Fruit fly (Drosophila melanogaster) whole organism, wandering third instar larva: ENCODE results near the gene CG13280.

ENCODE experiments used
- CG32264 ChIP-seq: fragments of 200-800 bp; sonication (Bioruptor generic); optimal IDR thresholded peaks from 2 replicates; lab custom pipeline; 2016; ENCODE audit warnings: missing biosample characterization, missing genetic modification characterization
- CG9705 ChIP-seq: fragments of 200-800 bp; sonication (Bioruptor generic); optimal IDR thresholded peaks from 2 replicates; lab custom pipeline; 2018; ENCODE audit warnings: missing biosample characterization, mild to moderate bottlenecking, missing genetic modification characterization
- HLH106 ChIP-seq: fragments of 200-800 bp; optimal IDR thresholded peaks from 3 replicates; lab custom pipeline; 2019; ENCODE audit warnings: missing biosample characterization, mild to moderate bottlenecking, missing genetic modification characterization, moderate library complexity
- Myc ChIP-seq: fragments of >200 bp; optimal IDR thresholded peaks from 2 replicates; lab custom pipeline; 2017
- N ChIP-seq: fragments of >200 bp; optimal IDR thresholded peaks from 2 replicates; lab custom pipeline; 2018; ENCODE audit warnings: missing biosample characterization, missing external identifiers, missing genetic modification characterization
- OdsH ChIP-seq: fragments of 200-800 bp; sonication (Bioruptor generic); optimal IDR thresholded peaks from 2 replicates; lab custom pipeline; 2016; ENCODE audit warnings: missing biosample characterization, mild to moderate bottlenecking, missing genetic modification characterization
- Sp1 ChIP-seq: fragments of 200-800 bp; sonication (Bioruptor generic); optimal IDR thresholded peaks from 3 replicates; lab custom pipeline; 2019; ENCODE audit warnings: missing biosample characterization, mild to moderate bottlenecking, missing genetic modification characterization, moderate library complexity
- fru ChIP-seq: fragments of 200-800 bp; sonication (Bioruptor generic); optimal IDR thresholded peaks from 3 replicates; lab custom pipeline; 2016; ENCODE audit warnings: missing biosample characterization, mild to moderate bottlenecking, missing genetic modification characterization
- lola ChIP-seq: fragments of >200 bp; optimal IDR thresholded peaks from 2 replicates; lab custom pipeline; 2017; ENCODE audit warnings: missing biosample characterization, missing genetic modification characterization
- psq ChIP-seq: fragments of 200-800 bp; sonication (Bioruptor generic); optimal IDR thresholded peaks from 3 replicates; lab custom pipeline; 2017; ENCODE audit warnings: missing biosample characterization, mild to moderate bottlenecking, missing genetic modification characterization, moderate library complexity
- usp ChIP-seq: fragments of >200 bp; optimal IDR thresholded peaks from 2 replicates; lab custom pipeline; 2017; ENCODE audit warnings: missing biosample characterization, missing genetic modification characterization

DNA sequence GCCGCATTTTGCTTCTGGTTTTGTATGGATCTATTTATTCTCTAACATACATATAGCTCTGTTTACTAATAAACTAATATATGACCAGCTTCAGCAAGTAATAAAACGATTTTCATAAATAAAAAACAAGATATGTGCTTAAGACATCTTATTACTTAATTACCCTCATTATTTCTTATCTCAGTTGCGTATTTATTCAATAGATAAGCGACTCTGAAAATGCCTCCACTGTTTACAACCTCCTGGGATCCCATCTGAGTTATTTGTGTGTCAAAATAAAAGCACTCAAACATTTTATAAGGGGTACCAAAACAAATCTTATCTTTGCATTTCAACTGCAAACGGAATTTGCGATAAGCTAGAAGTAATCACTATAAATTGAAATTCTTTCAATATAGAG lies 1.2 kb downstream of the CG13280 start:
- TF ChIP-seq Myc (lab: Kevin White, UChicago): no peak
- no peak for TF ChIP-seq N (GFP tag; lab: Kevin White, UChicago)
- TF ChIP-seq CG9705 (GFP tag; lab: Kevin White, UChicago): peak; percentile 8
- no peak for TF ChIP-seq psq (GFP tag; lab: Kevin White, UChicago)
- no peak for TF ChIP-seq lola
- TF ChIP-seq fru: no peak
- no peak for TF ChIP-seq usp (GFP tag; lab: Kevin White, UChicago)
- TF ChIP-seq HLH106 (tag; lab: Kevin White, UChicago): peak; percentile 19
- peak; percentile 79 for TF ChIP-seq Sp1 (GFP tag; lab: Kevin White, UChicago)
- TF ChIP-seq CG32264 (GFP tag; lab: Kevin White, UChicago): no peak
- no peak for TF ChIP-seq OdsH (GFP tag; lab: Kevin White, UChicago)
